Fruit fly (Drosophila melanogaster) whole organism, embryonic: ENCODE results near the gene CG3123.
A peak's percentile ranks its signal among the peaks of the same experiment; 100 is the strongest.

ENCODE experiments used
- Bgb ChIP-seq: fragments of 200-800 bp; sonication (Bioruptor generic); IDR thresholded peaks from 2 replicates; pipeline ENCODE4 v1.3.6; 2022; ENCODE audit warnings: missing biosample characterization, missing genetic modification characterization; ENCODE audit not compliant: partially characterized antibody
- Blimp-1 ChIP-seq: fragments of 200-800 bp; sonication (Bioruptor generic); optimal IDR thresholded peaks from 3 replicates; lab custom pipeline; 2018; ENCODE audit warnings: missing biosample characterization, missing genetic modification characterization, mild to moderate bottlenecking, moderate library complexity, missing genetic modification reagents
- BtbVII ChIP-seq: fragments of 200-800 bp; sonication (Bioruptor generic); optimal IDR thresholded peaks from 3 replicates; lab custom pipeline; 2017; ENCODE audit warnings: missing biosample characterization, mild to moderate bottlenecking, missing genetic modification characterization
- CG1024 ChIP-seq: fragments of 200-800 bp; sonication (Bioruptor generic); IDR thresholded peaks from 2 replicates; pipeline ENCODE4 v1.3.6; 2022; ENCODE audit warnings: missing biosample characterization, missing genetic modification characterization
- CG12071 ChIP-seq: fragments of 200-800 bp; sonication (Bioruptor generic); optimal IDR thresholded peaks from 3 replicates; lab custom pipeline; 2018; ENCODE audit warnings: missing biosample characterization, mild to moderate bottlenecking, missing genetic modification characterization
- CG12391 ChIP-seq: fragments of 200-800 bp; sonication (Bioruptor generic); optimal IDR thresholded peaks from 3 replicates; lab custom pipeline; 2018; ENCODE audit warnings: missing biosample characterization, mild to moderate bottlenecking, missing genetic modification characterization, moderate library complexity
- CG13287 ChIP-seq: fragments of 200-800 bp; sonication (Bioruptor generic); IDR thresholded peaks from 2 replicates; pipeline ENCODE4 v1.3.6; 2022; ENCODE audit warnings: missing biosample characterization, missing genetic modification characterization; ENCODE audit not compliant: partially characterized antibody
- CG13296 ChIP-seq: fragments of 200-800 bp; sonication (Bioruptor generic); optimal IDR thresholded peaks from 3 replicates; lab custom pipeline; 2018; ENCODE audit warnings: missing biosample characterization, mild to moderate bottlenecking, missing genetic modification characterization
- CG14860 ChIP-seq: fragments of 200-800 bp; sonication (Bioruptor generic); IDR thresholded peaks from 3 replicates; pipeline ENCODE4 v1.3.6; 2022; ENCODE audit warnings: missing biosample characterization, missing genetic modification characterization; ENCODE audit not compliant: partially characterized antibody
- CG15073 ChIP-seq: fragments of 200-800 bp; sonication (Bioruptor generic); optimal IDR thresholded peaks from 2 replicates; lab custom pipeline; 2016; ENCODE audit warnings: missing biosample characterization, missing genetic modification characterization
- CG15514 ChIP-seq: fragments of 200-800 bp; sonication (Bioruptor generic); optimal IDR thresholded peaks from 3 replicates; lab custom pipeline; 2017; ENCODE audit warnings: missing biosample characterization, missing genetic modification characterization, mild to moderate bottlenecking, moderate library complexity, missing genetic modification reagents
- CG17568 ChIP-seq: fragments of 200-800 bp; sonication (Bioruptor generic); optimal IDR thresholded peaks from 2 replicates; lab custom pipeline; 2018; ENCODE audit warnings: missing biosample characterization, mild to moderate bottlenecking, missing genetic modification characterization, moderate library complexity
- CG18262 ChIP-seq: fragments of 200-800 bp; optimal IDR thresholded peaks from 3 replicates; lab custom pipeline; 2019; ENCODE audit warnings: missing biosample characterization, mild to moderate bottlenecking, missing genetic modification characterization, moderate library complexity
- CG31365 ChIP-seq: fragments of 200-800 bp; sonication (Bioruptor generic); optimal IDR thresholded peaks from 2 replicates; lab custom pipeline; 2018; ENCODE audit warnings: missing biosample characterization, mild to moderate bottlenecking, missing genetic modification characterization
- CG34224 ChIP-seq: fragments of 200-800 bp; sonication (Bioruptor generic); IDR thresholded peaks from 3 replicates; pipeline ENCODE4 v1.3.6; 2022; ENCODE audit warnings: missing biosample characterization, missing genetic modification characterization; ENCODE audit not compliant: partially characterized antibody
- CG3847 ChIP-seq: fragments of 200-800 bp; sonication (Bioruptor generic); IDR thresholded peaks from 2 replicates; pipeline ENCODE4 v1.3.6; 2022; ENCODE audit warnings: missing biosample characterization, missing genetic modification characterization
- CG4360 ChIP-seq: fragments of 200-800 bp; sonication (Bioruptor generic); IDR thresholded peaks from 2 replicates; pipeline ENCODE4 v1.3.6; 2022; ENCODE audit warnings: missing biosample characterization, missing genetic modification characterization
- CG7271 ChIP-seq: fragments of 200-800 bp; sonication (Bioruptor generic); optimal IDR thresholded peaks from 2 replicates; lab custom pipeline; 2018; ENCODE audit warnings: missing biosample characterization, mild to moderate bottlenecking, missing genetic modification characterization, moderate library complexity
- CG7357 ChIP-seq: fragments of 200-800 bp; sonication (Bioruptor generic); IDR thresholded peaks from 3 replicates; pipeline ENCODE4 v1.3.6; 2022; ENCODE audit warnings: missing biosample characterization, missing genetic modification characterization
- CG8924 ChIP-seq: fragments of 200-800 bp; optimal IDR thresholded peaks from 3 replicates; lab custom pipeline; 2019; ENCODE audit warnings: missing biosample characterization, mild to moderate bottlenecking, missing genetic modification characterization, moderate library complexity
- Doc2 ChIP-seq: fragments of 200-800 bp; sonication (Bioruptor generic); IDR thresholded peaks from 2 replicates; pipeline ENCODE4 v1.3.6; 2022; ENCODE audit warnings: missing biosample characterization, missing genetic modification characterization
- Fer1 ChIP-seq: fragments of 200-800 bp; sonication (Bioruptor generic); optimal IDR thresholded peaks from 2 replicates; lab custom pipeline; 2017; ENCODE audit warnings: missing biosample characterization, mild to moderate bottlenecking, missing genetic modification characterization
- Opbp ChIP-seq: fragments of 200-800 bp; sonication (Bioruptor generic); IDR thresholded peaks from 3 replicates; pipeline ENCODE4 v1.3.6; 2022; ENCODE audit warnings: missing biosample characterization, missing genetic modification characterization; ENCODE audit not compliant: partially characterized antibody
- abd-A ChIP-seq: fragments of 200-800 bp; sonication (Bioruptor generic); optimal IDR thresholded peaks from 3 replicates; lab custom pipeline; 2019; ENCODE audit warnings: missing biosample characterization, mild to moderate bottlenecking, missing genetic modification characterization, moderate library complexity
- amos ChIP-seq: fragments of 200-800 bp; sonication (Bioruptor generic); IDR thresholded peaks from 2 replicates; pipeline ENCODE4 v1.3.6; 2022; ENCODE audit warnings: missing biosample characterization, missing genetic modification characterization; ENCODE audit not compliant: partially characterized antibody
- ase ChIP-seq: fragments of 200-800 bp; sonication (Bioruptor generic); IDR thresholded peaks from 3 replicates; pipeline ENCODE4 v1.3.6; 2022; ENCODE audit warnings: missing biosample characterization, missing genetic modification characterization
- cg ChIP-seq: fragments of 200-800 bp; sonication (Bioruptor generic); optimal IDR thresholded peaks from 3 replicates; lab custom pipeline; 2019; ENCODE audit warnings: missing biosample characterization, mild to moderate bottlenecking, missing genetic modification characterization, moderate library complexity
- chn ChIP-seq: fragments of 200-800 bp; sonication (Bioruptor generic); optimal IDR thresholded peaks from 2 replicates; lab custom pipeline; 2016; ENCODE audit warnings: missing biosample characterization, missing genetic modification characterization
- emc ChIP-seq: fragments of 200-800 bp; sonication (Bioruptor generic); optimal IDR thresholded peaks from 2 replicates; lab custom pipeline; 2016; ENCODE audit warnings: missing biosample characterization, missing genetic modification characterization
- fd3F ChIP-seq: fragments of 200-800 bp; sonication (Bioruptor generic); optimal IDR thresholded peaks from 2 replicates; lab custom pipeline; 2018; ENCODE audit warnings: missing biosample characterization, mild to moderate bottlenecking, missing genetic modification characterization, moderate library complexity
- gcm ChIP-seq: fragments of 200-800 bp; sonication (Bioruptor generic); optimal IDR thresholded peaks from 2 replicates; lab custom pipeline; 2019; ENCODE audit warnings: missing biosample characterization, mild to moderate bottlenecking, missing genetic modification characterization, moderate library complexity
- gro ChIP-seq: fragments of 200-800 bp; sonication (Bioruptor generic); optimal IDR thresholded peaks from 2 replicates; lab custom pipeline; 2016; ENCODE audit warnings: missing biosample characterization, missing genetic modification characterization
- kni ChIP-seq: fragments of 200-800 bp; sonication (Bioruptor generic); optimal IDR thresholded peaks from 3 replicates; lab custom pipeline; 2017; ENCODE audit warnings: mild to moderate bottlenecking, missing biosample characterization, missing genetic modification reagents, missing genetic modification characterization
- lola ChIP-seq, 3 experiments: fragments of >200 bp in 2 of 3; fragments of 200-800 bp in 1 of 3; sonication (Bioruptor generic) in 1 of 3; optimal IDR thresholded peaks; 2 replicates each; lab custom pipeline; 2017 to 2019; ENCODE audit warnings: missing biosample characterization in 3 of 3, missing genetic modification characterization in 3 of 3, mild to moderate bottlenecking in 1 of 3, moderate library complexity in 1 of 3
- mam ChIP-seq: fragments of 200-800 bp; sonication (Bioruptor generic); optimal IDR thresholded peaks from 3 replicates; lab custom pipeline; 2016; ENCODE audit warnings: missing biosample characterization, missing genetic modification characterization
- oc ChIP-seq: fragments of 200-800 bp; sonication (Bioruptor generic); optimal IDR thresholded peaks from 2 replicates; lab custom pipeline; 2018; ENCODE audit warnings: missing biosample characterization, mild to moderate bottlenecking, missing genetic modification characterization, moderate library complexity
- otp ChIP-seq: fragments of 200-800 bp; sonication (Bioruptor generic); IDR thresholded peaks from 3 replicates; pipeline ENCODE4, ENCODE4 v1.3.6; 2022; ENCODE audit warnings: missing biosample characterization, missing genetic modification characterization
- pita ChIP-seq: fragments of 200-800 bp; sonication (Bioruptor generic); optimal IDR thresholded peaks from 2 replicates; lab custom pipeline; 2017; ENCODE audit warnings: missing biosample characterization, mild to moderate bottlenecking, missing genetic modification characterization
- pros ChIP-seq: fragments of 200-800 bp; sonication (Bioruptor generic); optimal IDR thresholded peaks from 3 replicates; lab custom pipeline; 2019; ENCODE audit warnings: missing biosample characterization, mild to moderate bottlenecking, missing genetic modification characterization, moderate library complexity
- pzg ChIP-seq: fragments of 200-800 bp; sonication (Bioruptor generic); optimal IDR thresholded peaks from 3 replicates; lab custom pipeline; 2018; ENCODE audit warnings: missing biosample characterization, mild to moderate bottlenecking, missing genetic modification characterization, moderate library complexity
- sna ChIP-seq: fragments of 200-800 bp; sonication (Bioruptor generic); IDR thresholded peaks from 2 replicates; pipeline ENCODE4 v1.3.6; 2022; ENCODE audit warnings: missing biosample characterization, missing genetic modification characterization; ENCODE audit not compliant: partially characterized antibody
- sqz ChIP-seq: fragments of 200-800 bp; sonication (Bioruptor generic); optimal IDR thresholded peaks from 3 replicates; lab custom pipeline; 2018; ENCODE audit warnings: missing biosample characterization, mild to moderate bottlenecking, missing genetic modification characterization
- ssp ChIP-seq: fragments of 200-800 bp; sonication (Bioruptor generic); IDR thresholded peaks from 2 replicates; pipeline ENCODE4 v1.3.6; 2022; ENCODE audit warnings: missing biosample characterization, missing genetic modification characterization
- tap ChIP-seq: fragments of 200-800 bp; optimal IDR thresholded peaks from 3 replicates; lab custom pipeline; 2019; ENCODE audit warnings: missing biosample characterization, mild to moderate bottlenecking, missing genetic modification characterization, moderate library complexity
- tin ChIP-seq: fragments of 200-800 bp; sonication (Bioruptor generic); optimal IDR thresholded peaks from 3 replicates; lab custom pipeline; 2016; ENCODE audit warnings: missing biosample characterization, missing genetic modification characterization
- unc-4 ChIP-seq: fragments of 200-800 bp; sonication (Bioruptor generic); IDR thresholded peaks from 2 replicates; pipeline ENCODE4 v1.3.6; 2022; ENCODE audit warnings: missing biosample characterization, missing genetic modification characterization; ENCODE audit not compliant: partially characterized antibody
- wek ChIP-seq: fragments of 200-800 bp; sonication (Bioruptor generic); optimal IDR thresholded peaks from 3 replicates; lab custom pipeline; 2018; ENCODE audit warnings: missing biosample characterization, mild to moderate bottlenecking, missing genetic modification characterization, moderate library complexity

CG3123 gene

DNA sequence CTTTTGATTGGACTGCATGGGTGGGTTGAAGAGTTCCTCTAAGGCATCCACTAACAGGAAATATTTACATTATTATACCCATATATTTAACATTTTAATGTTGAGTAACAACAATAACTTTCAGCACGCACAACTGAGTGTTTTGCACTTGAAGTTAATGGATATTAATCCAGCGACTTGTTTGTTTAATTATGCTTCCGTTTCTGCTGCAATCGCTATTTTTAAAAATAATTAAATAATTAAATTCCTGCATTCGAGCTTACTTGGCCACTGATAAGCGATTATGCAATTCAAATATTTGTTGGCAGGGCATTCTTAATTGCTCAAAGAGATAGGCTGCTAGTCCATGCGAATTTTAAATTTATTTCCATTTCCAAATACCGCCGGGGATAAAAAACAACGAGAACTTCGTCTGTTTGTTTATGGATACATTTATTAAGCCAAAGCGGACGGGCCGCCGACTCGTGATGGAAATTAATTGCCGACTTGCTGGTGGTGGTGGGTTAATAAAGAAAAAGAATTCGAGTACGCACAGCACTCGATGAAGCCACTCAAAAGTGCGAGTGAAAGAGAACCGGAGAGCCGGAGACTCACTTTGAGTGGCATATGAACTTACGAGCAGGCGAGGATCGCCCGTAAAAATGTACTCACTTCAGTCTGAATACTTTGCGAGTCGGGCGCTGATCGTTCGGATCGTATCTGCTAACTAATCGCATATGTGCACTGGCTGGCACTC is 36.7 kb upstream of the CG3123 start (continued):
- peak; percentile 14 for TF ChIP-seq CG8924
- peak; percentile 79 for TF ChIP-seq Bgb (GFP tag; lab: Robert Waterston, UW)
- TF ChIP-seq CG1024 (GFP tag; lab: Robert Waterston, UW): 0 out of 2 replicates have a peak, but pooled peaks have one; percentile 7
- no peak for TF ChIP-seq mam (GFP tag; lab: Kevin White, UChicago)
- TF ChIP-seq CG31365: no peak
- no peak for TF ChIP-seq CG14860 (GFP tag; lab: Robert Waterston, UW)
- TF ChIP-seq CG13287 (GFP tag; lab: Robert Waterston, UW): peak; percentile 64
- TF ChIP-seq CG12071: peak; percentile 25
- TF ChIP-seq CG15073 (GFP tag; lab: Kevin White, UChicago): no peak
- TF ChIP-seq BtbVII (GFP tag; lab: Kevin White, UChicago): peak; percentile 20
- TF ChIP-seq gcm (GFP tag; lab: Kevin White, UChicago): peak; percentile 25
- TF ChIP-seq pros (GFP tag; lab: Kevin White, UChicago): peak; percentile 39
- TF ChIP-seq CG34224 (GFP tag; lab: Robert Waterston, UW): peak; percentile 58; the same call in 2 of the 3 replicates
- TF ChIP-seq ase (GFP tag; lab: Robert Waterston, UW): no peak
- no peak for TF ChIP-seq cg
- peak; percentile 73 for TF ChIP-seq abd-A
- TF ChIP-seq ssp (GFP tag; lab: Robert Waterston, UW): no peak
- TF ChIP-seq Opbp: peak; percentile 45; the same call in 1 of the 3 replicates
- TF ChIP-seq CG17568 (GFP tag; lab: Kevin White, UChicago): peak; percentile 22
- TF ChIP-seq tin (GFP tag; lab: Kevin White, UChicago): no peak
- 0 out of 2 replicates have a peak, but pooled peaks have one; percentile 24 for TF ChIP-seq unc-4 (GFP tag; lab: Robert Waterston, UW)
- peak; percentile 39 for TF ChIP-seq wek (GFP tag; lab: Kevin White, UChicago)
- peak in 1 of 3 experiments; percentile 1 for TF ChIP-seq lola (GFP tag; optimal IDR thresholded peaks at IDR 0.05; lab: Kevin White, UChicago)
- TF ChIP-seq CG7357 (GFP tag; lab: Robert Waterston, UW): no peak
- peak; percentile 33 for TF ChIP-seq CG13296 (GFP tag; lab: Kevin White, UChicago)
- TF ChIP-seq oc: no peak
- TF ChIP-seq Blimp-1 (GFP tag; lab: Kevin White, UChicago): no peak
- peak; percentile 19 for TF ChIP-seq sqz
- no peak for TF ChIP-seq CG4360
- no peak for TF ChIP-seq Doc2 (GFP tag; lab: Robert Waterston, UW)
- peak; percentile 15 for TF ChIP-seq CG15514
- TF ChIP-seq CG3847 (GFP tag; lab: Robert Waterston, UW): no peak
- TF ChIP-seq sna: 0 out of 2 replicates have a peak, but pooled peaks have one; percentile 39
- peak; percentile 40 for TF ChIP-seq CG18262 (tag; lab: Kevin White, UChicago)
- TF ChIP-seq otp (GFP tag; lab: Robert Waterston, UW): 0 out of 3 replicates have a peak, but pooled peaks have one; percentile 64
- no peak for TF ChIP-seq fd3F (GFP tag; lab: Kevin White, UChicago)
- TF ChIP-seq CG7271 (tag; lab: Kevin White, UChicago): no peak
- TF ChIP-seq amos: peak; percentile 60; the same call in 1 of the 2 replicates
- peak; percentile 6 for TF ChIP-seq CG12391 (tag; lab: Kevin White, UChicago)
- no peak for TF ChIP-seq pzg (GFP tag; lab: Kevin White, UChicago)
- peak; percentile 16 for TF ChIP-seq kni
- peak; percentile 20 for TF ChIP-seq tap (tag; lab: Kevin White, UChicago)
- no peak for TF ChIP-seq emc (GFP tag; lab: Kevin White, UChicago)
- no peak for TF ChIP-seq chn (GFP tag; lab: Kevin White, UChicago)
- no peak for TF ChIP-seq pita
- peak; percentile 17 for TF ChIP-seq gro (GFP tag; lab: Kevin White, UChicago)
- TF ChIP-seq Fer1 (GFP tag; lab: Kevin White, UChicago): peak; percentile 22
